Worm (Caenorhabditis elegans): ENCODE measurements around the gene F23F12.13.
A peak's percentile ranks its signal among the peaks of the same experiment; 100 is the strongest.

Gene F23F12.13

ce11 chrIII:6525557-6525956 is 30.1 kb downstream of the F23F12.13 start, which contains the start of gene oig-1:
Gene oig-1, minus strand, starts transcription at chrIII:6525657.
- TF ChIP-seq pha-4 (tag; optimal IDR thresholded peaks at IDR 0.05) = no peak
- TF ChIP-seq snpc-4 (tag; optimal IDR thresholded peaks at IDR 0.05) = no peak
- TF ChIP-seq zag-1 (tag; optimal IDR thresholded peaks at IDR 0.05) = no peak
- no peak for TF ChIP-seq pqm-1 (tag; optimal IDR thresholded peaks at IDR 0.05)
- no peak for TF ChIP-seq ceh-82 (tag; optimal IDR thresholded peaks at IDR 0.05)
- no peak for TF ChIP-seq lin-39 (tag; optimal IDR thresholded peaks at IDR 0.05)
- TF ChIP-seq nhr-77 (tag; optimal IDR thresholded peaks at IDR 0.05) = no peak
- no peak for TF ChIP-seq nhr-43 (tag; optimal IDR thresholded peaks at IDR 0.05; ENCODE audit: poor library complexity, severe bottlenecking)
- TF ChIP-seq fos-1 (tag; optimal IDR thresholded peaks at IDR 0.05) = no peak
- TF ChIP-seq nfya-1 (tag; optimal IDR thresholded peaks at IDR 0.05; ENCODE audit: insufficient read depth) = no peak
- TF ChIP-seq nhr-12 (tag; optimal IDR thresholded peaks at IDR 0.05) = no peak
- TF ChIP-seq sea-2 (GFP tag; optimal IDR thresholded peaks at IDR 0.05) = no peak
- TF ChIP-seq elt-1 (tag; optimal IDR thresholded peaks at IDR 0.05) = no peak
- TF ChIP-seq ztf-11 (tag; optimal IDR thresholded peaks at IDR 0.05) = no peak
- TF ChIP-seq aly-2 (tag; optimal IDR thresholded peaks at IDR 0.05) = no peak
- no peak for TF ChIP-seq lin-15B (tag; optimal IDR thresholded peaks at IDR 0.05)

- TF ChIP-seq mml-1 (tag; optimal IDR thresholded peaks at IDR 0.05) (no peak), snpc-4 (tag; optimal IDR thresholded peaks at IDR 0.05) (no peak), lin-39 (tag; optimal IDR thresholded peaks at IDR 0.05) (no peak), tbx-2 (tag; optimal IDR thresholded peaks at IDR 0.05) (no peak), ztf-11 (tag; optimal IDR thresholded peaks at IDR 0.05) (no peak)
Measured at ce11 chrIII:6527902-6528301, 32.4 kb downstream of the F23F12.13 start, which contains the start of gene pqn-10. Gene pqn-10, plus strand, starts transcription at chrIII:6528202.

- TF ChIP-seq nhr-11 (tag; optimal IDR thresholded peaks at IDR 0.05) (no peak), nhr-76 (tag; optimal IDR thresholded peaks at IDR 0.05) (no peak), mdl-1 (tag; optimal IDR thresholded peaks at IDR 0.05) (no peak), nfya-1 (tag; optimal IDR thresholded peaks at IDR 0.05; ENCODE audit: insufficient read depth) (no peak), elt-1 (tag; optimal IDR thresholded peaks at IDR 0.05) (no peak), fos-1 (tag; optimal IDR thresholded peaks at IDR 0.05) (no peak), ceh-28 (tag; optimal IDR thresholded peaks at IDR 0.05) (no peak), nhr-43 (tag; optimal IDR thresholded peaks at IDR 0.05; ENCODE audit: poor library complexity, severe bottlenecking) (no peak), pha-4 (tag; optimal IDR thresholded peaks at IDR 0.05) (no peak), lin-39 (tag; optimal IDR thresholded peaks at IDR 0.05) (no peak), egl-5 (tag; optimal IDR thresholded peaks at IDR 0.05) (no peak), lsy-12 (tag; optimal IDR thresholded peaks at IDR 0.05) (no peak), nhr-12 (tag; optimal IDR thresholded peaks at IDR 0.05) (no peak), R02D3.7 (tag; optimal IDR thresholded peaks at IDR 0.05) (no peak), ama-1 (optimal IDR thresholded peaks at IDR 0.05) (no peak), ztf-11 (tag; optimal IDR thresholded peaks at IDR 0.05) (no peak), zag-1 (tag; optimal IDR thresholded peaks at IDR 0.05) (no peak), tbx-2 (tag; optimal IDR thresholded peaks at IDR 0.05) (no peak)
Measured at ce11 chrIII:6531099-6531498, 35.6 kb downstream of the F23F12.13 start, which contains the start of gene C09E7.11. Gene C09E7.11, plus strand, starts transcription at chrIII:6531399.

- TF ChIP-seq ceh-9 (tag; optimal IDR thresholded peaks at IDR 0.05) (no peak), skn-1 (tag; optimal IDR thresholded peaks at IDR 0.05) (no peak), nhr-67 (tag; optimal IDR thresholded peaks at IDR 0.05) (no peak), ztf-4 (tag; optimal IDR thresholded peaks at IDR 0.05) (no peak), jun-1 (tag; optimal IDR thresholded peaks at IDR 0.05) (no peak)
Measured at ce11 chrIII:6532647-6533046, 37.2 kb downstream of the F23F12.13 start, which contains the start of gene srxa-5. Gene srxa-5, plus strand, starts transcription at chrIII:6532947.

- peak; percentile 3 for TF ChIP-seq lin-15B (tag; optimal IDR thresholded peaks at IDR 0.05)
- TF ChIP-seq sea-2 (GFP tag; optimal IDR thresholded peaks at IDR 0.05) = no peak
- TF ChIP-seq pha-4 (tag; optimal IDR thresholded peaks at IDR 0.05) = peak; percentile 29
- TF ChIP-seq fkh-2 (tag; optimal IDR thresholded peaks at IDR 0.05) = no peak
- peak; percentile 29 for TF ChIP-seq elt-2 (tag; optimal IDR thresholded peaks at IDR 0.05)
- peak; percentile 52 for TF ChIP-seq nfya-1 (tag; optimal IDR thresholded peaks at IDR 0.05; ENCODE audit: insufficient read depth)
- no peak for TF ChIP-seq nhr-67 (tag; optimal IDR thresholded peaks at IDR 0.05)
- TF ChIP-seq ceh-28 (tag; optimal IDR thresholded peaks at IDR 0.05) = peak; percentile 29
Measured at ce11 chrIII:6536945-6537568, 41.6 kb downstream of the F23F12.13 start, which contains the start of gene C09E7.4. Gene C09E7.4, minus strand, starts transcription at chrIII:6536995.

All from whole organism, L3 larva.